Fruit fly (Drosophila melanogaster): Measurements from ENCODE around the gene CG15269.

Gene CG15269

DNA sequence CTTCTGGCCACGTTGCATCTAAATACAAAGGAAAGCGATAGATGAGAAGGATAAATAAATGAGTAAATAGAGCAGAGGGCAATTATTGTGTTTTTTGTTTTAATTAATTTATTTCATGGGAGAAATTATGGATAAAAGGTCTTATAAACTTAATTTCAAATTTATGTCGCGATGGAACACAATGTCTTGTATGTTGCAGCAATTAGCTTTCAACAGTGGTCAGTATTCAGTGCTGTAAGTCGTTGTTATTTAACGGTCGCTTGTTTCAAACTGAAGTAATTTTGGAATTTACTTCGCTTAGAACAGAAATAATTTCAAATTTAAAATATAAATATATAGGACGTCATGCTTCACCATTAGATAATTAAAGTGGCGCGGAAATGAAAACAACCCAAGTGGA is 8.8 kb downstream of the CG15269 start (continued):
- TF ChIP-seq pita (GFP tag; optimal IDR thresholded peaks at IDR 0.05) (no peak), CG9876 (GFP tag; optimal IDR thresholded peaks at IDR 0.05) (no peak), CG7839 (tag; optimal IDR thresholded peaks at IDR 0.05) (no peak), nmo (GFP tag; optimal IDR thresholded peaks at IDR 0.05) (no peak), MBD-R2 (GFP tag; IDR thresholded peaks at IDR 0.05) (no peak), Med (GFP tag) (peak; percentile 88), Sry-δ (GFP tag; optimal IDR thresholded peaks at IDR 0.05) (no peak), CrebB (tag; optimal IDR thresholded peaks at IDR 0.05) (no peak), CG30431 (GFP tag; optimal IDR thresholded peaks at IDR 0.05) (no peak), CG13775 (GFP tag; optimal IDR thresholded peaks at IDR 0.05) (no peak), pan (optimal IDR thresholded peaks at IDR 0.05) (no peak), pan (GFP tag; optimal IDR thresholded peaks at IDR 0.05 in 1 of 2, IDR thresholded peaks at IDR 0.05 in 1 of 2) (no peak), CG2678 (tag; optimal IDR thresholded peaks at IDR 0.05) (no peak), CG3726 (GFP tag; IDR thresholded peaks at IDR 0.05) (no peak), CG18599 (GFP tag; optimal IDR thresholded peaks at IDR 0.05) (no peak), pros (GFP tag; optimal IDR thresholded peaks at IDR 0.05) (no peak), Fer2 (tag; optimal IDR thresholded peaks at IDR 0.05) (no peak), CG42726 (GFP tag; IDR thresholded peaks at IDR 0.05; ENCODE audit: partially characterized antibody) (no peak), pum (GFP tag; optimal IDR thresholded peaks at IDR 0.05) (no peak), ftz-f1 (GFP tag; optimal IDR thresholded peaks at IDR 0.05) (no peak), CG9727 (GFP tag; optimal IDR thresholded peaks at IDR 0.05) (no peak), CG8089 (GFP tag; optimal IDR thresholded peaks at IDR 0.05) (no peak), CG32767 (GFP tag; IDR thresholded peaks at IDR 0.05) (no peak), CG17361 (GFP tag; IDR thresholded peaks at IDR 0.05) (0 out of 3 replicates have a peak, but pooled peaks have one; percentile 10), slbo (GFP tag; IDR thresholded peaks at IDR 0.05) (no peak), BEAF-32 (GFP tag; optimal IDR thresholded peaks at IDR 0.05) (no peak), zen2 (GFP tag; IDR thresholded peaks at IDR 0.05; ENCODE audit: partially characterized antibody) (no peak), vvl (GFP tag; IDR thresholded peaks at IDR 0.05) (no peak), Xbp1 (GFP tag; optimal IDR thresholded peaks at IDR 0.05) (no peak), ham (GFP tag; IDR thresholded peaks at IDR 0.05) (no peak), Ets97D (GFP tag; optimal IDR thresholded peaks at IDR 0.05) (peak; percentile 21), ab (GFP tag; optimal IDR thresholded peaks at IDR 0.05) (no peak), Max (GFP tag; optimal IDR thresholded peaks at IDR 0.05) (peak; percentile 3), CG6791 (GFP tag; IDR thresholded peaks at IDR 0.05; ENCODE audit: partially characterized antibody) (no peak), CG1603 (tag; optimal IDR thresholded peaks at IDR 0.05) (no peak), Bgb (GFP tag; IDR thresholded peaks at IDR 0.05; ENCODE audit: partially characterized antibody) (peak; percentile 36; the same call in 1 of the 2 replicates), sna (GFP tag; IDR thresholded peaks at IDR 0.05; ENCODE audit: partially characterized antibody) (no peak; the same call in 1 of the 2 replicates), zfh1 (GFP tag; IDR thresholded peaks at IDR 0.05) (no peak), tin (GFP tag; optimal IDR thresholded peaks at IDR 0.05) (no peak), Abd-B (GFP tag; optimal IDR thresholded peaks at IDR 0.05) (peak; percentile 26), CG2202 (tag; optimal IDR thresholded peaks at IDR 0.05) (no peak), CG15601 (tag; optimal IDR thresholded peaks at IDR 0.05) (no peak), CG30020 (tag; optimal IDR thresholded peaks at IDR 0.05) (no peak), Poxn (GFP tag; IDR thresholded peaks at IDR 0.05) (no peak), sim (GFP tag; IDR thresholded peaks at IDR 0.05) (no peak), MESR4 (GFP tag; optimal IDR thresholded peaks at IDR 0.05) (no peak), ewg (GFP tag; optimal IDR thresholded peaks at IDR 0.05) (no peak), CG11695 (GFP tag; IDR thresholded peaks at IDR 0.05) (no peak), CG6654 (GFP tag; optimal IDR thresholded peaks at IDR 0.05) (no peak), Fer1 (GFP tag; optimal IDR thresholded peaks at IDR 0.05) (no peak), NC2α (GFP tag; optimal IDR thresholded peaks at IDR 0.05) (no peak)
